Fruit fly (Drosophila melanogaster): ENCODE measurements around the gene sage.

dm6 chr3R:9226146-9226545, 37.8 kb downstream of the sage start:
- TF ChIP-seq usp (GFP tag; optimal IDR thresholded peaks at IDR 0.05) = no peak
- TF ChIP-seq psq (optimal IDR thresholded peaks at IDR 0.05) = no peak
- no peak for TF ChIP-seq EcR (GFP tag; optimal IDR thresholded peaks at IDR 0.05)
- TF ChIP-seq pan (optimal IDR thresholded peaks at IDR 0.05) = no peak

Measured in whole organism.